Worm (Caenorhabditis elegans) whole organism, young adult: ENCODE results near the gene T22F3.11.

Experiments
- B0035.1 ChIP-seq: sonication (generic microtip); optimal IDR thresholded peaks from 2 replicates; lab custom pipeline; 2016; ENCODE audit warnings: missing genetic modification characterization, mild to moderate bottlenecking, missing compliant biosample characterization, missing genotype, missing genetic modification reagents
- tbp1 ChIP-seq: fragments of 200-800 bp; sonication (Bioruptor generic); optimal IDR thresholded peaks from 2 replicates; lab custom pipeline; 2018; ENCODE audit warnings: mild to moderate bottlenecking, missing genetic modification characterization, missing compliant biosample characterization

- TF ChIP-seq tbp1 (GFP tag; lab: Kevin White, UChicago) (no peak), B0035.1 (tag; lab: Kevin White, UChicago) (no peak)
Measured at ce11 chrV:3579795-3580194, 34.6 kb downstream of the T22F3.11 start.
